Fruit fly (Drosophila melanogaster) whole organism, pupa: ENCODE measurements around the gene CG17549.

Source experiments
- CG10348 ChIP-seq: fragments of 200-800 bp; sonication (Bioruptor generic); IDR thresholded peaks from 2 replicates; pipeline ENCODE4 v1.3.6; 2022; ENCODE audit warnings: missing biosample characterization, missing genetic modification characterization
- CG12605 ChIP-seq: fragments of 200-800 bp; sonication (Bioruptor generic); IDR thresholded peaks from 2 replicates; pipeline ENCODE4 v1.3.6; 2022; ENCODE audit warnings: missing biosample characterization, missing genetic modification characterization
- CG13204 ChIP-seq: fragments of 200-800 bp; sonication (Bioruptor generic); optimal IDR thresholded peaks from 2 replicates; lab custom pipeline; 2018; ENCODE audit warnings: missing biosample characterization, mild to moderate bottlenecking, missing genetic modification characterization, moderate library complexity
- CG14655 ChIP-seq: fragments of 200-800 bp; sonication (Bioruptor generic); optimal IDR thresholded peaks from 3 replicates; lab custom pipeline; 2017; ENCODE audit warnings: mild to moderate bottlenecking, missing biosample characterization, missing genetic modification reagents, missing genetic modification characterization
- CG15710 ChIP-seq: fragments of 200-800 bp; sonication (Bioruptor generic); optimal IDR thresholded peaks from 2 replicates; lab custom pipeline; 2018; ENCODE audit warnings: missing biosample characterization, mild to moderate bottlenecking, missing genetic modification characterization, moderate library complexity
- CG17806 ChIP-seq: fragments of 200-800 bp; sonication (Bioruptor generic); optimal IDR thresholded peaks from 2 replicates; lab custom pipeline; 2018; ENCODE audit warnings: missing biosample characterization, mild to moderate bottlenecking, missing genetic modification characterization, moderate library complexity
- CG32121 ChIP-seq: fragments of 200-800 bp; sonication (Bioruptor generic); IDR thresholded peaks from 2 replicates; pipeline ENCODE4 v1.3.6; 2022; ENCODE audit warnings: missing biosample characterization, missing genetic modification characterization
- CG34367 ChIP-seq: fragments of 200-800 bp; sonication (Bioruptor generic); optimal IDR thresholded peaks from 2 replicates; lab custom pipeline; 2018; ENCODE audit warnings: missing biosample characterization, mild to moderate bottlenecking, missing genetic modification characterization
- CG4496 ChIP-seq: fragments of 200-800 bp; sonication (Bioruptor generic); IDR thresholded peaks from 3 replicates; pipeline ENCODE4 v1.3.6; 2022; ENCODE audit warnings: missing biosample characterization, missing genetic modification characterization
- CG8159 ChIP-seq: fragments of 200-800 bp; sonication (Bioruptor generic); optimal IDR thresholded peaks from 3 replicates; lab custom pipeline; 2018; ENCODE audit warnings: missing biosample characterization, mild to moderate bottlenecking, missing genetic modification characterization, moderate library complexity
- CG8301 ChIP-seq: fragments of 200-800 bp; sonication (Bioruptor generic); optimal IDR thresholded peaks from 2 replicates; lab custom pipeline; 2018; ENCODE audit warnings: missing biosample characterization, mild to moderate bottlenecking, missing genetic modification characterization
- CG9948 ChIP-seq: fragments of 200-800 bp; sonication (Bioruptor generic); optimal IDR thresholded peaks from 2 replicates; lab custom pipeline; 2018; ENCODE audit warnings: missing biosample characterization, mild to moderate bottlenecking, missing genetic modification characterization, moderate library complexity
- D1 ChIP-seq: fragments of 200-800 bp; sonication (Bioruptor generic); optimal IDR thresholded peaks from 2 replicates; lab custom pipeline; 2018; ENCODE audit warnings: missing biosample characterization, mild to moderate bottlenecking, missing genetic modification characterization, moderate library complexity
- EcR ChIP-seq: fragments of 200-800 bp; sonication (Bioruptor generic); optimal IDR thresholded peaks from 3 replicates; lab custom pipeline; 2019; ENCODE audit warnings: missing biosample characterization, missing genetic modification characterization, mild to moderate bottlenecking, moderate library complexity, missing genetic modification reagents
- Ets98B ChIP-seq: fragments of 200-800 bp; sonication (Bioruptor generic); IDR thresholded peaks from 2 replicates; pipeline ENCODE4 v1.3.6; 2022; ENCODE audit warnings: missing biosample characterization, missing genetic modification characterization
- Pif1A ChIP-seq: fragments of 200-800 bp; sonication (Bioruptor generic); optimal IDR thresholded peaks from 3 replicates; lab custom pipeline; 2016; ENCODE audit warnings: missing biosample characterization, missing genetic modification characterization
- Pif1B ChIP-seq: fragments of 200-800 bp; sonication (Bioruptor generic); optimal IDR thresholded peaks from 3 replicates; lab custom pipeline; 2016; ENCODE audit warnings: missing biosample characterization, missing genetic modification characterization
- Snoo ChIP-seq: fragments of 200-800 bp; sonication (Bioruptor generic); optimal IDR thresholded peaks from 3 replicates; lab custom pipeline; 2017; ENCODE audit warnings: missing biosample characterization, mild to moderate bottlenecking, missing genetic modification characterization, inconsistent platforms
- fd96Ca ChIP-seq: fragments of 200-800 bp; sonication (Bioruptor generic); IDR thresholded peaks from 3 replicates; pipeline ENCODE4 v1.3.6; 2022; ENCODE audit warnings: missing biosample characterization, missing genetic modification characterization
- gl ChIP-seq: fragments of 200-800 bp; sonication (Bioruptor generic); optimal IDR thresholded peaks from 2 replicates; lab custom pipeline; 2018; ENCODE audit warnings: missing biosample characterization, mild to moderate bottlenecking, missing genetic modification characterization
- rn ChIP-seq: fragments of 200-800 bp; sonication (Bioruptor generic); IDR thresholded peaks from 2 replicates; pipeline ENCODE4 v1.3.6; 2022; ENCODE audit warnings: missing biosample characterization, missing genetic modification characterization

Gene CG17549

DNA sequence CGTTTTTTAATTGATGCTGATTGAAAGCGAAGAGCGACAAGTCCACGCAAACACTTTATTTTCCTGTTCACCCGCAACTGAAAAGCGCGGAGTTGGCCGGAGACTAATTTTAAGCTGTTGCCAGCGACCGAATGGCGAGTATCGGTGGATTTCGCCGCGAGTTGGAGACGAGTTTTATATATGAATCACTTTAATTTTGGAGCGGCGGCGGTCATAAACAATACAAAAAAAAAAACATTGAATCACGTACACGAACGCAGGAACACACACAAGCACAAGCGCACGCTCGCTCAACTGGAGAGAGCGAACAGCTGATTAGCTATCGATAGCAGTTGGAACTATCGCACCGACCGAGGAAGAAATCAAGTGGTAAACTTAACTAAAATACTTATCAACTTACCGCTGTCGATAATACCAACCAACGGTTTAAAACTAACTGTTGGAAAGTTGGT, 36.5 kb upstream of the CG17549 start, which contains the start of gene Pax:
Pax (minus strand) TSS at position 267 of the 452 bp plus-strand sequence.
- TF ChIP-seq CG34367, result no peak
- TF ChIP-seq CG8159, result no peak
- TF ChIP-seq CG15710 (tag; lab: Kevin White, UChicago), result peak; percentile 9
- no peak for TF ChIP-seq CG14655 (GFP tag; lab: Kevin White, UChicago)
- TF ChIP-seq CG12605, result peak; percentile 57; the same call in 1 of the 2 replicates
- TF ChIP-seq CG9948, result no peak
- TF ChIP-seq CG10348 (GFP tag; lab: Robert Waterston, UW), result no peak
- peak; percentile 49; the same call in 1 of the 2 replicates for TF ChIP-seq Ets98B (GFP tag; lab: Robert Waterston, UW)
- peak; percentile 62 for TF ChIP-seq gl
- TF ChIP-seq rn (GFP tag; lab: Robert Waterston, UW), result no peak
- TF ChIP-seq CG32121, result no peak; the same call in 1 of the 2 replicates
- TF ChIP-seq CG4496, result peak; percentile 62; the same call in 2 of the 3 replicates
- no peak for TF ChIP-seq CG8301 (tag; lab: Kevin White, UChicago)
- peak; percentile 26 for TF ChIP-seq Snoo (tag; lab: Kevin White, UChicago)
- TF ChIP-seq CG17806 (tag; lab: Kevin White, UChicago), result no peak
- no peak for TF ChIP-seq D1
- TF ChIP-seq Pif1A (GFP tag; lab: Kevin White, UChicago), result peak; percentile 2
- TF ChIP-seq EcR, result peak; percentile 23
- peak; percentile 2 for TF ChIP-seq Pif1B (GFP tag; lab: Kevin White, UChicago)
- no peak for TF ChIP-seq fd96Ca
- TF ChIP-seq CG13204, result peak; percentile 52

DNA sequence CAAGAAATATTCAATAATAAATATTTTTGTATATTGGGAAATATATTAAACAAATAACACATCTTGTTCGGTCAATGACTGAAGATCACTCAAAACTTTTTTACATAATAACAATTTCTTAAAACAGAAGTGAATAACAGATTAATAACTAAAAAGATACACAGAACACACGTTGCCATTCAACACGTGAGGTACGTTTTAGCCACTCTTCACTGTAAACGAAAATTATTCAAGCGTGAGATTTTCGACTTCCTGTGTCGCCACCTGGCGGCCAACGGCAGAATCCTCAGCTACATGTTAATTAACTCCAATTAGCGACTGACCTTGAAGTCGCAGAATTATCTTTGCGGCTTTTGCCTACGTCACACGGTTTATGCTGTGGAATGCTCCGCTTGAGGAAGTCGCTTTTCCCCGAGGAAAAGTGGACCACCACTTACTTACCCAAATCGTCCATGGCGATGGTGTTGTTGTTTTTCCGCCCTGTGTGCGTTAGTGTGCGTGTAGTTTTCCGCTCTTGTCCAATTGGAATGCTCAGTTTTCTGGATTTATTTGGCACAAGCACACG, 36.0 kb upstream of the CG17549 start:
- TF ChIP-seq CG34367, result peak; percentile 39
- no peak for TF ChIP-seq EcR
- peak; percentile 36 for TF ChIP-seq CG9948
- no peak; the same call in 2 of the 3 replicates for TF ChIP-seq fd96Ca
- TF ChIP-seq CG17806 (tag; lab: Kevin White, UChicago), result peak; percentile 54
- no peak for TF ChIP-seq rn (GFP tag; lab: Robert Waterston, UW)
- TF ChIP-seq Ets98B (GFP tag; lab: Robert Waterston, UW), result peak; percentile 39; the same call in 1 of the 2 replicates
- TF ChIP-seq CG8159, result peak; percentile 48
- TF ChIP-seq gl, result no peak
- TF ChIP-seq CG4496, result peak; percentile 68; the same call in 2 of the 3 replicates
- peak; percentile 37 for TF ChIP-seq Pif1A (GFP tag; lab: Kevin White, UChicago)
- peak; percentile 23 for TF ChIP-seq CG8301 (tag; lab: Kevin White, UChicago)
- peak; percentile 15 for TF ChIP-seq D1
- TF ChIP-seq CG14655 (GFP tag; lab: Kevin White, UChicago), result peak; percentile 45
- no peak for TF ChIP-seq CG10348 (GFP tag; lab: Robert Waterston, UW)
- peak; percentile 55 for TF ChIP-seq Snoo (tag; lab: Kevin White, UChicago)
- TF ChIP-seq CG15710 (tag; lab: Kevin White, UChicago), result peak; percentile 32
- peak; percentile 5 for TF ChIP-seq Pif1B (GFP tag; lab: Kevin White, UChicago)

DNA sequence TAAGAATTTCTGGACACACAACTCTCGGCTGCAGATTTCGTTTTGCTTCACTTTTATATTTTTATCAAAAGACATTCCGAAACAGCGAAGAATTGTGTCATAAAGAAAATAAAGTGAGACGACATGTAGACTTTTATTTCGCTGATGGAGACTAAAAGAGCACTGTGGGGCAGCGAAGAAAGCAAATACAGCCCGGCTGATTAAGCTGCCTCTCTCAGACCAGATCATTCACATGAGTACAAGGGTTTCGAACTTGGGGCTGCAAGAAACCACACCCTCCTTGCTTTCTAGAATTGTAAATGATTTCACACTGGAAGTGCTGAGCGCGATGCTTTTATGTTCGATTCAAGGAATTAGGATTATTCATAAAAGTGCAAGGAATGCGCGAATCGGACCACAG, 35.2 kb upstream of the CG17549 start:
- TF ChIP-seq gl, result peak; percentile 26
- TF ChIP-seq CG12605, result peak; percentile 38; the same call in 1 of the 2 replicates
- TF ChIP-seq CG32121, result no peak
- peak; percentile 58 for TF ChIP-seq EcR
- no peak for TF ChIP-seq CG34367
- no peak for TF ChIP-seq CG15710 (tag; lab: Kevin White, UChicago)

DNA sequence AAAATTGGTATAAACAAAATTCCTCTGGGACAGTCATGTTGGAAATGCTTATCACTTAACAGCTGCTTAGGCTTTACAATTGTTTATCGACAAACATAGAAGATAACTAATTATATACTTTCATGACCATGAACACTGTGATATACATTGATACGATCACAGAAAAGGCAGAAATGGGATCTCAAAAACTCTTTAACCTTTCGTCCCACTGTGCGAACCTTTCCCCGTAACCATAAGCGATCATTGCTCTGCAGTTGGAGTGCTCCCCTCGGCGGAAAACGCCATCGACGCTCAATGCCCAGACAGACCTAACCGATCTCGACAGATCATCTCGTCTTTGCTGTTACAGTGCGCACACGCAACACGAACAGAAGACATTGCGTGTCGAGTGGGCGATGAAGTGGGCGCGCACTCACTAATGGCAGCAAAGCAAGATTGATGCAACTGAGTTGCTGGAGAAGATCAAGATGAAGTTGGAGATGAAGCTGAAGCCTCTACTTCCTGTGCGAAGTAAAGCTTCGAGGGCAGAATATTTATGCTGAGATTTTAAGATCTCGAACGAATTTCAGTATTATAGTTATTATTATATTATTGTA, 34.5 kb upstream of the CG17549 start:
- TF ChIP-seq Pif1B (GFP tag; lab: Kevin White, UChicago), result no peak
- peak; percentile 41 for TF ChIP-seq EcR
- no peak for TF ChIP-seq gl
- TF ChIP-seq CG8301 (tag; lab: Kevin White, UChicago), result peak; percentile 19
- TF ChIP-seq fd96Ca, result 0 out of 3 replicates have a peak, but pooled peaks have one; percentile 57

DNA sequence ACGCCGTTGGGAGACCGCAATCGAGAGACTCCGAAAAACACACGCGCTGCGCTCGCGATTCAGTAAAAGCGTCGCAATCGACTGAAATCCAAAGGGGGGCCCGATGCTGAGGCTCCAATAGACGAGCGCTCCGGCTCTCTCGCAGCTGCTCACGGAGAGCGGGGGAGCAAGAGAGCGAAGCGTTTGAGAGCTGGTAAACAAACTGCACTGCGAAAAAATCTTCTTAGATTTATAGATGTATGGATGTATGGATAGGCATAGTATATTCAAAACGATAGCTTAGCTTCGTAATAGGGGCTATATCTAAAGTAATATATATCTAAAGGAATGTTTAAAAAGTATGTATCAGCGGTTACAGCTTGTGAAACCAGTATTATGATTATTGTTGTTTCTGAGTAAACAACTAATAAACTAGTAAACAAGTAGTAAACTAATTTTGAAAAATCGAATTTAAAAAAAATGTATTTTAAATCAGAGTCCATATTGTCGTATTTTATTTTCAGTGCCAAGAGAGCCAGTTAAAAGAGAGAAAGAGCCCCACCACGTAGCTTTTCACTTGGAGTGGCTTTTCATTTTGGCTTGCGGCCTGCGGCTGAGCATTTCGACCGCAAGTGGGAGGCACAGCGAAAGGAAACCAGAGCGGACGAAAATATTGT, 33.7 kb upstream of the CG17549 start, which contains the start of the genes Alp12 and CG13085:
Alp12 (plus strand) TSS at position 584 of the 656 bp plus-strand sequence.
CG13085 (plus strand) TSS at position 584 of the 656 bp plus-strand sequence.
- TF ChIP-seq CG4496 (peak; percentile 96), CG15710 (tag; lab: Kevin White, UChicago) (peak; percentile 94), gl (peak; percentile 75), Pif1B (GFP tag; lab: Kevin White, UChicago) (peak; percentile 95), CG17806 (tag; lab: Kevin White, UChicago) (peak; percentile 93), D1 (peak; percentile 89), CG8159 (peak; percentile 95), CG32121 (peak; percentile 97), CG12605 (peak; percentile 87), Ets98B (GFP tag; lab: Robert Waterston, UW) (peak; percentile 95), EcR (peak; percentile 18), CG10348 (GFP tag; lab: Robert Waterston, UW) (peak; percentile 92), fd96Ca (peak; percentile 79), Pif1A (GFP tag; lab: Kevin White, UChicago) (peak; percentile 96), CG9948 (peak; percentile 97), Snoo (tag; lab: Kevin White, UChicago) (peak; percentile 93), CG8301 (tag; lab: Kevin White, UChicago) (peak; percentile 99), rn (GFP tag; lab: Robert Waterston, UW) (peak; percentile 91), CG14655 (GFP tag; lab: Kevin White, UChicago) (peak; percentile 100), CG34367 (peak; percentile 93), CG13204 (peak; percentile 74)
